Fruit fly (Drosophila melanogaster) whole organism, embryonic: Measurements from ENCODE around the gene CG2003.

Source experiments
- Antp ChIP-seq: fragments of 200-800 bp; sonication (Bioruptor generic); optimal IDR thresholded peaks from 3 replicates; lab custom pipeline; 2016; ENCODE audit warnings: missing biosample characterization, missing genetic modification characterization
- C15 ChIP-seq: fragments of 200-800 bp; sonication (Bioruptor generic); IDR thresholded peaks from 3 replicates; pipeline ENCODE4 v1.3.6; 2022; ENCODE audit warnings: missing biosample characterization, missing genetic modification characterization
- CG10543 ChIP-seq: fragments of 200-800 bp; sonication (Bioruptor generic); optimal IDR thresholded peaks from 3 replicates; lab custom pipeline; 2017; ENCODE audit warnings: missing biosample characterization, mild to moderate bottlenecking, missing genetic modification characterization, moderate library complexity
- CG10565 ChIP-seq: fragments of 200-800 bp; sonication (Bioruptor generic); optimal IDR thresholded peaks from 3 replicates; lab custom pipeline; 2016; ENCODE audit warnings: missing biosample characterization, mild to moderate bottlenecking, missing genetic modification characterization
- CG15073 ChIP-seq: fragments of 200-800 bp; sonication (Bioruptor generic); optimal IDR thresholded peaks from 2 replicates; lab custom pipeline; 2016; ENCODE audit warnings: missing biosample characterization, missing genetic modification characterization
- CG15479 ChIP-seq: fragments of 200-800 bp; sonication (Bioruptor generic); optimal IDR thresholded peaks from 3 replicates; lab custom pipeline; 2019; ENCODE audit warnings: missing biosample characterization, mild to moderate bottlenecking, missing genetic modification characterization, moderate library complexity
- CG16815 ChIP-seq: fragments of 200-800 bp; sonication (Bioruptor generic); optimal IDR thresholded peaks from 3 replicates; lab custom pipeline; 2017; ENCODE audit warnings: missing biosample characterization, mild to moderate bottlenecking, missing genetic modification characterization
- CG17359 ChIP-seq: fragments of 200-800 bp; sonication (Bioruptor generic); optimal IDR thresholded peaks from 3 replicates; lab custom pipeline; 2018; ENCODE audit warnings: missing biosample characterization, mild to moderate bottlenecking, missing genetic modification characterization, moderate library complexity
- CG18476 ChIP-seq: fragments of 200-800 bp; sonication (Bioruptor generic); optimal IDR thresholded peaks from 2 replicates; lab custom pipeline; 2016; ENCODE audit warnings: missing biosample characterization, mild to moderate bottlenecking, missing genetic modification characterization
- CG3163 ChIP-seq: fragments of 200-800 bp; sonication (Bioruptor generic); optimal IDR thresholded peaks from 3 replicates; lab custom pipeline; 2016; ENCODE audit warnings: missing biosample characterization, missing genetic modification characterization
- CG33557 ChIP-seq: fragments of 200-800 bp; sonication (Bioruptor generic); optimal IDR thresholded peaks from 2 replicates; lab custom pipeline; 2019; ENCODE audit warnings: missing biosample characterization, mild to moderate bottlenecking, missing genetic modification characterization, moderate library complexity
- CG3726 ChIP-seq: fragments of 200-800 bp; sonication (Bioruptor generic); IDR thresholded peaks from 3 replicates; pipeline ENCODE4, ENCODE4 v1.3.6; 2022; ENCODE audit warnings: missing biosample characterization, missing genetic modification characterization
- CG4707 ChIP-seq: fragments of 200-800 bp; sonication (Bioruptor generic); optimal IDR thresholded peaks from 2 replicates; lab custom pipeline; 2018; ENCODE audit warnings: missing biosample characterization, mild to moderate bottlenecking, missing genetic modification characterization, moderate library complexity
- CG5953 ChIP-seq: fragments of 200-800 bp; sonication (Bioruptor generic); IDR thresholded peaks from 2 replicates; pipeline ENCODE4 v1.3.6; 2022; ENCODE audit warnings: missing biosample characterization, missing genetic modification characterization
- CG6254 ChIP-seq: fragments of 200-800 bp; sonication (Bioruptor generic); optimal IDR thresholded peaks from 3 replicates; lab custom pipeline; 2017; ENCODE audit warnings: mild to moderate bottlenecking, missing biosample characterization, missing genetic modification reagents, missing genetic modification characterization
- CG7745 ChIP-seq: fragments of 200-800 bp; sonication (Bioruptor generic); optimal IDR thresholded peaks from 2 replicates; lab custom pipeline; 2018; ENCODE audit warnings: missing biosample characterization, mild to moderate bottlenecking, missing genetic modification characterization, moderate library complexity
- CG7987 ChIP-seq: fragments of 200-800 bp; sonication (Bioruptor generic); optimal IDR thresholded peaks from 2 replicates; lab custom pipeline; 2018; ENCODE audit warnings: missing biosample characterization, mild to moderate bottlenecking, missing genetic modification characterization, moderate library complexity
- CG9437 ChIP-seq: fragments of 200-800 bp; sonication (Bioruptor generic); optimal IDR thresholded peaks from 2 replicates; lab custom pipeline; 2018; ENCODE audit warnings: missing biosample characterization, mild to moderate bottlenecking, missing genetic modification characterization
- Dad ChIP-seq: fragments of 200-800 bp; sonication (Bioruptor generic); optimal IDR thresholded peaks from 3 replicates; lab custom pipeline; 2016; ENCODE audit warnings: missing biosample characterization, missing genetic modification characterization
- Dbx ChIP-seq: fragments of 200-800 bp; sonication (Bioruptor generic); IDR thresholded peaks from 3 replicates; pipeline ENCODE4 v1.3.6; 2022; ENCODE audit warnings: missing biosample characterization, missing genetic modification characterization
- Dll ChIP-seq: fragments of 200-800 bp; sonication (Bioruptor generic); IDR thresholded peaks from 4 replicates; pipeline ENCODE4 v1.3.6; 2022; ENCODE audit warnings: missing biosample characterization, missing genetic modification characterization; ENCODE audit not compliant: partially characterized antibody
- E2f1 ChIP-seq: fragments of 200-800 bp; sonication (Bioruptor generic); IDR thresholded peaks from 2 replicates; pipeline ENCODE4 v1.3.6; 2022; ENCODE audit warnings: missing biosample characterization, missing genetic modification characterization
- E2f2 ChIP-seq: fragments of 200-800 bp; sonication (Bioruptor generic); IDR thresholded peaks from 2 replicates; pipeline ENCODE4 v1.3.6; 2022; ENCODE audit warnings: missing biosample characterization, missing genetic modification characterization
- Fer3 ChIP-seq: fragments of 200-800 bp; sonication (Bioruptor generic); optimal IDR thresholded peaks from 2 replicates; lab custom pipeline; 2018; ENCODE audit warnings: missing biosample characterization, mild to moderate bottlenecking, missing genetic modification characterization, moderate library complexity
- Gsc ChIP-seq: fragments of 200-800 bp; sonication (Bioruptor generic); IDR thresholded peaks from 2 replicates; pipeline ENCODE4 v1.3.6; 2022; ENCODE audit warnings: missing biosample characterization, missing genetic modification characterization
- Jarid2 ChIP-seq: fragments of 200-800 bp; sonication (Bioruptor generic); optimal IDR thresholded peaks from 3 replicates; lab custom pipeline; 2017; ENCODE audit warnings: mild to moderate bottlenecking, missing biosample characterization, missing genetic modification reagents, missing genetic modification characterization
- Nf-YA ChIP-seq: fragments of 200-800 bp; sonication (Bioruptor generic); IDR thresholded peaks from 2 replicates; pipeline ENCODE4 v1.3.6; 2022; ENCODE audit warnings: missing biosample characterization, missing genetic modification characterization
- Nf-YB ChIP-seq: fragments of 200-800 bp; sonication (Bioruptor generic); optimal IDR thresholded peaks from 3 replicates; lab custom pipeline; 2019; ENCODE audit warnings: missing biosample characterization, mild to moderate bottlenecking, missing genetic modification characterization, moderate library complexity
- PHDP ChIP-seq: fragments of 200-800 bp; sonication (Bioruptor generic); optimal IDR thresholded peaks from 3 replicates; lab custom pipeline; 2018; ENCODE audit warnings: missing biosample characterization, mild to moderate bottlenecking, missing genetic modification characterization, moderate library complexity
- Rfx ChIP-seq: fragments of 200-800 bp; sonication (Bioruptor generic); IDR thresholded peaks from 2 replicates; pipeline ENCODE4 v1.3.6; 2022; ENCODE audit warnings: missing biosample characterization, missing genetic modification characterization
- Rx ChIP-seq: fragments of 200-800 bp; sonication (Bioruptor generic); IDR thresholded peaks from 2 replicates; pipeline ENCODE4 v1.3.6; 2022; ENCODE audit warnings: missing biosample characterization, missing genetic modification characterization
- Spps ChIP-seq: fragments of 200-800 bp; sonication (Bioruptor generic); optimal IDR thresholded peaks from 2 replicates; lab custom pipeline; 2018; ENCODE audit warnings: missing biosample characterization, mild to moderate bottlenecking, missing genetic modification characterization
- Xrp1 ChIP-seq: fragments of 200-800 bp; sonication (Bioruptor generic); IDR thresholded peaks from 2 replicates; pipeline ENCODE4 v1.3.6; 2022; ENCODE audit warnings: missing biosample characterization, missing genetic modification characterization
- ci ChIP-seq: fragments of 200-800 bp; sonication (Bioruptor generic); IDR thresholded peaks from 3 replicates; pipeline ENCODE4 v1.3.6; 2022; ENCODE audit warnings: missing biosample characterization, missing genetic modification characterization
- crol ChIP-seq: fragments of 200-800 bp; sonication (Bioruptor generic); IDR thresholded peaks from 2 replicates; pipeline ENCODE4 v1.3.6; 2022; ENCODE audit warnings: missing biosample characterization, missing genetic modification characterization
- danr ChIP-seq: fragments of 200-800 bp; sonication (Bioruptor generic); IDR thresholded peaks from 2 replicates; pipeline ENCODE4 v1.3.6; 2022; ENCODE audit warnings: missing biosample characterization, missing genetic modification characterization
- dysf ChIP-seq: fragments of 200-800 bp; sonication (Bioruptor generic); IDR thresholded peaks from 3 replicates; pipeline ENCODE4 v1.3.6; 2022; ENCODE audit warnings: missing biosample characterization, missing genetic modification characterization
- fd96Cb ChIP-seq: fragments of 200-800 bp; sonication (Bioruptor generic); optimal IDR thresholded peaks from 2 replicates; lab custom pipeline; 2018; ENCODE audit warnings: missing biosample characterization, mild to moderate bottlenecking, missing genetic modification characterization, moderate library complexity
- gsb-n ChIP-seq: fragments of 200-800 bp; sonication (Bioruptor generic); optimal IDR thresholded peaks from 3 replicates; lab custom pipeline; 2018; ENCODE audit warnings: missing biosample characterization, mild to moderate bottlenecking, missing genetic modification characterization
- kni ChIP-seq: fragments of 200-800 bp; sonication (Bioruptor generic); optimal IDR thresholded peaks from 3 replicates; lab custom pipeline; 2017; ENCODE audit warnings: mild to moderate bottlenecking, missing biosample characterization, missing genetic modification reagents, missing genetic modification characterization
- lilli ChIP-seq: fragments of 200-800 bp; sonication (Bioruptor generic); optimal IDR thresholded peaks from 3 replicates; lab custom pipeline; 2016; ENCODE audit warnings: missing biosample characterization, missing genetic modification characterization
- mam ChIP-seq: fragments of 200-800 bp; sonication (Bioruptor generic); optimal IDR thresholded peaks from 3 replicates; lab custom pipeline; 2016; ENCODE audit warnings: missing biosample characterization, missing genetic modification characterization
- pan ChIP-seq, 4 experiments: fragments of >200 bp in 3 of 4; fragments of 200-800 bp in 1 of 4; sonication (Bioruptor generic) in 1 of 4; optimal IDR thresholded peaks in 3 of 4; IDR thresholded peaks in 1 of 4; 2 replicates each; pipeline versions ENCODE4 v1.3.6 to Lab custom; 2017 to 2022; ENCODE audit warnings: missing biosample characterization in 2 of 4, missing genetic modification characterization in 2 of 4, mixed read lengths in 1 of 4
- peb ChIP-seq: fragments of 200-800 bp; sonication (Bioruptor generic); IDR thresholded peaks from 2 replicates; pipeline ENCODE4 v1.3.6; 2022; ENCODE audit warnings: missing biosample characterization, missing genetic modification characterization
- ro ChIP-seq: fragments of 200-800 bp; sonication (Bioruptor generic); IDR thresholded peaks from 2 replicates; pipeline ENCODE4 v1.3.6; 2022; ENCODE audit warnings: missing biosample characterization, missing genetic modification characterization
- run ChIP-seq: fragments of 200-800 bp; sonication (Bioruptor generic); optimal IDR thresholded peaks from 3 replicates; lab custom pipeline; 2018; ENCODE audit warnings: missing biosample characterization, mild to moderate bottlenecking, missing genetic modification characterization
- salm ChIP-seq: fragments of 200-800 bp; sonication (Bioruptor generic); optimal IDR thresholded peaks from 2 replicates; lab custom pipeline; 2018; ENCODE audit warnings: missing biosample characterization, mild to moderate bottlenecking, missing genetic modification characterization
- slp2 ChIP-seq: fragments of 200-800 bp; sonication (Bioruptor generic); optimal IDR thresholded peaks from 2 replicates; lab custom pipeline; 2016; ENCODE audit warnings: missing biosample characterization, missing genetic modification characterization
- stc ChIP-seq: fragments of 200-800 bp; sonication (Bioruptor generic); IDR thresholded peaks from 2 replicates; pipeline ENCODE4 v1.3.6; 2022; ENCODE audit warnings: missing biosample characterization, missing genetic modification characterization
- zen2 ChIP-seq: fragments of 200-800 bp; sonication (Bioruptor generic); IDR thresholded peaks from 3 replicates; pipeline ENCODE4 v1.3.6; 2022; ENCODE audit warnings: missing biosample characterization, missing genetic modification characterization; ENCODE audit not compliant: partially characterized antibody

Gene CG2003

DNA sequence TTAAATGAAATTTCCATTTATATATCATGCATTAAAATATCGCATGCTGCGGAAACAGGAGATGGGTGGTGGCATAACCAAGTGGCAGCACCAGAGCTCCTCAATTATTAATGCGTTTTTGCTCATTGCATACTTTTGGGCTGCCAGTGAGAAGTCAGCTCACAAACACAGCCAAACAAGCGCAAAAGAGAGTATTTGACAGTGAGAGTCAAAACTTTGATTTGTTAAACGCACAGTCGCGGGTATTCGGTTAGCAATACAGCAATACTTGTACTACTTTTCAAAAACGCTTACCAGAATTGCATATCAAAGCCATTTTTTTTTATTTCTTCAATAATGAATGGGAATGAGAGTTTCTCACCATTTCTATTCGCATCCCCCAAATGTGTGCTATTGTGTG lies 32.2 kb upstream of the CG2003 start (continued):
- no peak for TF ChIP-seq run
- no peak for TF ChIP-seq Dad (GFP tag; lab: Kevin White, UChicago)
- TF ChIP-seq CG3163 (GFP tag; lab: Kevin White, UChicago) = peak; percentile 43
- TF ChIP-seq Jarid2 = no peak
- no peak for TF ChIP-seq Nf-YA (GFP tag; lab: Robert Waterston, UW)
- peak; percentile 7 for TF ChIP-seq CG4707 (GFP tag; lab: Kevin White, UChicago)
- TF ChIP-seq Rx (GFP tag; lab: Robert Waterston, UW) = peak; percentile 17; the same call in 1 of the 2 replicates
- TF ChIP-seq CG15479 (GFP tag; lab: Kevin White, UChicago) = no peak
- TF ChIP-seq mam = no peak
- TF ChIP-seq peb (GFP tag; lab: Robert Waterston, UW) = no peak
- TF ChIP-seq CG7745 (tag; lab: Kevin White, UChicago) = no peak
- no peak for TF ChIP-seq Dbx (GFP tag; lab: Robert Waterston, UW)
- TF ChIP-seq Nf-YB (GFP tag; lab: Kevin White, UChicago) = peak; percentile 18
- no peak for TF ChIP-seq slp2
- TF ChIP-seq lilli = no peak
- TF ChIP-seq CG15073 (GFP tag; lab: Kevin White, UChicago) = peak; percentile 58
- no peak for TF ChIP-seq CG7987
- TF ChIP-seq CG5953 (GFP tag; lab: Robert Waterston, UW) = no peak
- TF ChIP-seq CG18476 (GFP tag; lab: Kevin White, UChicago) = no peak
- TF ChIP-seq ro (GFP tag; lab: Robert Waterston, UW) = no peak
- peak; percentile 14 for TF ChIP-seq CG33557 (GFP tag; lab: Kevin White, UChicago)
- 0 out of 4 replicates have a peak, but pooled peaks have one; percentile 25 for TF ChIP-seq Dll (GFP tag; lab: Robert Waterston, UW)
- no peak for TF ChIP-seq pan (optimal IDR thresholded peaks at IDR 0.05; lab: Kevin White, UChicago)
- TF ChIP-seq pan (GFP tag; optimal IDR thresholded peaks at IDR 0.05 in 1 of 2, IDR thresholded peaks at IDR 0.05 in 1 of 2) = no peak
- TF ChIP-seq crol (GFP tag; lab: Robert Waterston, UW) = no peak
- TF ChIP-seq CG6254 (GFP tag; lab: Kevin White, UChicago) = peak; percentile 19
- no peak for TF ChIP-seq CG10565 (GFP tag; lab: Kevin White, UChicago)
- TF ChIP-seq dysf = no peak
- TF ChIP-seq Gsc (GFP tag; lab: Robert Waterston, UW) = no peak
- no peak for TF ChIP-seq E2f1 (GFP tag; lab: Robert Waterston, UW)
- TF ChIP-seq Spps (tag; lab: Kevin White, UChicago) = no peak
- TF ChIP-seq PHDP (tag; lab: Kevin White, UChicago) = peak; percentile 14
- TF ChIP-seq gsb-n = peak; percentile 4
- TF ChIP-seq CG9437 (GFP tag; lab: Kevin White, UChicago) = no peak
- TF ChIP-seq danr = no peak
- no peak for TF ChIP-seq CG3726 (GFP tag; lab: Robert Waterston, UW)
- TF ChIP-seq salm (tag; lab: Kevin White, UChicago) = no peak
- no peak for TF ChIP-seq Antp (GFP tag; lab: Kevin White, UChicago)
- TF ChIP-seq Rfx = no peak
- peak; percentile 6 for TF ChIP-seq fd96Cb (tag; lab: Kevin White, UChicago)
- TF ChIP-seq kni (GFP tag; lab: Kevin White, UChicago) = no peak
- 0 out of 2 replicates have a peak, but pooled peaks have one; percentile 19 for TF ChIP-seq stc (GFP tag; lab: Robert Waterston, UW)
- TF ChIP-seq zen2 (GFP tag; lab: Robert Waterston, UW) = no peak; the same call in 2 of the 3 replicates
- TF ChIP-seq CG10543 (GFP tag; lab: Kevin White, UChicago) = no peak
- TF ChIP-seq C15 (GFP tag; lab: Robert Waterston, UW) = no peak
- no peak for TF ChIP-seq CG16815 (GFP tag; lab: Kevin White, UChicago)
- no peak for TF ChIP-seq Fer3 (tag; lab: Kevin White, UChicago)
- 0 out of 2 replicates have a peak, but pooled peaks have one; percentile 21 for TF ChIP-seq E2f2 (GFP tag; lab: Robert Waterston, UW)
- no peak for TF ChIP-seq CG17359
- TF ChIP-seq ci (GFP tag; lab: Robert Waterston, UW) = peak; percentile 68; the same call in 2 of the 3 replicates
- TF ChIP-seq Xrp1 (GFP tag; lab: Robert Waterston, UW) = 0 out of 2 replicates have a peak, but pooled peaks have one; percentile 21
